Worm (Caenorhabditis elegans) whole organism, L2 larva: Measurements from ENCODE around the gene grd-9.

Experiments used
- C34F6.9 ChIP-seq: fragments of 150-350 bp; optimal IDR thresholded peaks from 2 replicates; lab custom pipeline; 2014; ENCODE audit warnings: missing biosample characterization, missing genetic modification characterization
- F13H6.1 ChIP-seq: sonication (generic microtip); optimal IDR thresholded peaks from 2 replicates; lab custom pipeline; 2016; ENCODE audit warnings: missing genetic modification characterization, missing compliant biosample characterization
- R02D3.7 ChIP-seq: fragments of 150-350 bp; optimal IDR thresholded peaks from 2 replicates; lab custom pipeline; 2014; ENCODE audit warnings: missing biosample characterization, missing genetic modification characterization
- Y55F3AM.14 ChIP-seq: fragments of 200-800 bp; sonication (Bioruptor generic); optimal IDR thresholded peaks from 2 replicates; lab custom pipeline; 2018; ENCODE audit warnings: mild to moderate bottlenecking, missing genetic modification characterization, missing compliant biosample characterization
- ZK546.5 ChIP-seq: sonication (generic microtip); optimal IDR thresholded peaks from 2 replicates; lab custom pipeline; 2017; ENCODE audit warnings: missing biosample characterization, missing genetic modification characterization
- alr-1 ChIP-seq: fragments of 150-350 bp; optimal IDR thresholded peaks from 2 replicates; lab custom pipeline; 2014; ENCODE audit warnings: missing biosample characterization, missing genetic modification characterization
- aly-2 ChIP-seq: fragments of 150-350 bp; optimal IDR thresholded peaks from 2 replicates; lab custom pipeline; 2014; ENCODE audit warnings: missing biosample characterization, missing genetic modification characterization
- ama-1 ChIP-seq: fragments of 150-350 bp; optimal IDR thresholded peaks from 2 replicates; lab custom pipeline; 2018; ENCODE audit warnings: inconsistent platforms
- blmp-1 ChIP-seq: sonication (generic microtip); optimal IDR thresholded peaks from 2 replicates; lab custom pipeline; 2017; ENCODE audit warnings: missing genetic modification characterization, mild to moderate bottlenecking, missing compliant biosample characterization, antibody characterized with exemption, moderate library complexity; ENCODE audit not compliant: insufficient read depth
- ceh-16 ChIP-seq: fragments of 150-350 bp; optimal IDR thresholded peaks from 2 replicates; lab custom pipeline; 2014; ENCODE audit warnings: missing biosample characterization, missing genetic modification characterization
- crh-2 ChIP-seq: sonication (generic microtip); optimal IDR thresholded peaks from 2 replicates; lab custom pipeline; 2017; ENCODE audit warnings: missing biosample characterization, missing genetic modification characterization
- egl-27 ChIP-seq: sonication (generic microtip); optimal IDR thresholded peaks from 3 replicates; lab custom pipeline; 2017; ENCODE audit warnings: missing biosample characterization, missing genetic modification reagents, missing genetic modification characterization
- elt-1 ChIP-seq: fragments of 150-350 bp; optimal IDR thresholded peaks from 2 replicates; lab custom pipeline; 2014; ENCODE audit warnings: missing biosample characterization, missing genetic modification characterization
- fos-1 ChIP-seq: fragments of 150-350 bp; optimal IDR thresholded peaks from 2 replicates; lab custom pipeline; 2014; ENCODE audit warnings: missing biosample characterization, missing genetic modification characterization
- gmeb-1 ChIP-seq: fragments of 150-350 bp; optimal IDR thresholded peaks from 2 replicates; lab custom pipeline; 2014; ENCODE audit warnings: missing biosample characterization, missing genetic modification characterization
- lin-11 ChIP-seq: fragments of 150-350 bp; sonication (generic microtip); optimal IDR thresholded peaks from 2 replicates; lab custom pipeline; 2014; ENCODE audit warnings: missing biosample characterization, missing genetic modification characterization, inconsistent platforms, mixed read lengths
- lin-13 ChIP-seq: fragments of 150-350 bp; optimal IDR thresholded peaks from 2 replicates; lab custom pipeline; 2014; ENCODE audit warnings: missing biosample characterization, missing genetic modification reagents, missing genetic modification characterization
- lin-39 ChIP-seq: fragments of 150-350 bp; optimal IDR thresholded peaks from 2 replicates; lab custom pipeline; 2014; ENCODE audit warnings: missing biosample characterization, missing genetic modification reagents, missing genetic modification characterization
- lsy-2 ChIP-seq, 2 experiments: fragments of 150-350 bp in 1 of 2; sonication (generic microtip) in 1 of 2; optimal IDR thresholded peaks; 2 replicates each; lab custom pipeline; 2014 to 2017; ENCODE audit warnings: missing biosample characterization in 2 of 2, missing genetic modification characterization in 2 of 2
- mab-5 ChIP-seq: fragments of 150-350 bp; optimal IDR thresholded peaks from 2 replicates; lab custom pipeline; 2014; ENCODE audit warnings: missing biosample characterization, missing genetic modification characterization
- mbf-1 ChIP-seq: sonication (generic microtip); optimal IDR thresholded peaks from 2 replicates; lab custom pipeline; 2017; ENCODE audit warnings: missing biosample characterization, missing genetic modification characterization
- mdl-1 ChIP-seq, 2 experiments: fragments of 150-350 bp in 1 of 2; sonication (generic microtip) in 1 of 2; optimal IDR thresholded peaks; 2 replicates each; lab custom pipeline; 2017; ENCODE audit warnings: missing biosample characterization in 2 of 2, missing genetic modification characterization in 2 of 2
- nhr-10 ChIP-seq: sonication (generic microtip); optimal IDR thresholded peaks from 2 replicates; lab custom pipeline; 2017; ENCODE audit warnings: missing biosample characterization, missing genetic modification characterization
- nhr-11 ChIP-seq: fragments of 150-350 bp; optimal IDR thresholded peaks from 2 replicates; lab custom pipeline; 2014; ENCODE audit warnings: missing biosample characterization, missing genetic modification characterization
- nhr-12 ChIP-seq: fragments of 150-350 bp; optimal IDR thresholded peaks from 2 replicates; lab custom pipeline; 2014; ENCODE audit warnings: missing biosample characterization, missing genetic modification characterization
- nhr-129 ChIP-seq: fragments of 150-350 bp; optimal IDR thresholded peaks from 2 replicates; lab custom pipeline; 2014; ENCODE audit warnings: missing biosample characterization, missing genetic modification characterization
- nhr-25 ChIP-seq: fragments of 150-350 bp; sonication (generic microtip); optimal IDR thresholded peaks from 3 replicates; lab custom pipeline; 2014; ENCODE audit warnings: missing biosample characterization, missing genetic modification characterization
- nhr-6 ChIP-seq: fragments of 150-350 bp; optimal IDR thresholded peaks from 2 replicates; lab custom pipeline; 2014; ENCODE audit warnings: missing biosample characterization, missing genetic modification characterization
- nhr-77 ChIP-seq: fragments of 150-350 bp; optimal IDR thresholded peaks from 2 replicates; lab custom pipeline; 2014; ENCODE audit warnings: missing biosample characterization, missing genetic modification characterization
- peb-1 ChIP-seq: fragments of 150-350 bp; optimal IDR thresholded peaks from 2 replicates; lab custom pipeline; 2014; ENCODE audit warnings: missing biosample characterization, missing genetic modification characterization
- sem-4 ChIP-seq: fragments of 150-350 bp; optimal IDR thresholded peaks from 2 replicates; lab custom pipeline; 2014; ENCODE audit warnings: missing biosample characterization, missing genetic modification reagents, missing genetic modification characterization
- skn-1 ChIP-seq: sonication (generic microtip); optimal IDR thresholded peaks from 2 replicates; lab custom pipeline; 2017; ENCODE audit warnings: missing biosample characterization, missing genetic modification characterization
- sma-3 ChIP-seq: sonication (generic microtip); optimal IDR thresholded peaks from 2 replicates; lab custom pipeline; 2016; ENCODE audit warnings: missing genetic modification reagents, missing genetic modification characterization, missing compliant biosample characterization
- sma-9 ChIP-seq, 2 experiments: fragments of 150-350 bp in 1 of 2; sonication (generic microtip) in 1 of 2; optimal IDR thresholded peaks; 2 replicates each; lab custom pipeline; 2014 to 2016; ENCODE audit warnings: missing genetic modification characterization in 2 of 2, mild to moderate bottlenecking in 1 of 2, missing biosample characterization in 1 of 2, missing compliant biosample characterization in 1 of 2, missing genetic modification reagents in 1 of 2, moderate library complexity in 1 of 2
- snpc-4 ChIP-seq: fragments of 150-350 bp; optimal IDR thresholded peaks from 2 replicates; lab custom pipeline; 2014; ENCODE audit warnings: missing biosample characterization, missing genetic modification characterization
- unc-39 ChIP-seq: fragments of 150-350 bp; optimal IDR thresholded peaks from 2 replicates; lab custom pipeline; 2014; ENCODE audit warnings: missing biosample characterization, missing genetic modification characterization
- unc-55 ChIP-seq: fragments of 150-350 bp; sonication (generic microtip); optimal IDR thresholded peaks from 3 replicates; lab custom pipeline; 2014; ENCODE audit warnings: missing biosample characterization, missing genetic modification reagents, missing genetic modification characterization
- unc-62 ChIP-seq: fragments of 150-350 bp; optimal IDR thresholded peaks from 2 replicates; lab custom pipeline; 2014; ENCODE audit warnings: missing biosample characterization, missing genetic modification reagents, missing genetic modification characterization
- zag-1 ChIP-seq: fragments of 150-350 bp; optimal IDR thresholded peaks from 2 replicates; lab custom pipeline; 2014; ENCODE audit warnings: missing biosample characterization, missing genetic modification characterization
- ztf-1 ChIP-seq: fragments of 200-800 bp; sonication (Bioruptor generic); conservative IDR thresholded peaks from 2 replicates; pipeline ENCODE4 v1.3.6; 2022; ENCODE audit warnings: missing genetic modification characterization, missing compliant biosample characterization
- ztf-11 ChIP-seq: sonication (generic microtip); optimal IDR thresholded peaks from 2 replicates; lab custom pipeline; 2017; ENCODE audit warnings: missing biosample characterization, missing genetic modification characterization

grd-9 gene

DNA sequence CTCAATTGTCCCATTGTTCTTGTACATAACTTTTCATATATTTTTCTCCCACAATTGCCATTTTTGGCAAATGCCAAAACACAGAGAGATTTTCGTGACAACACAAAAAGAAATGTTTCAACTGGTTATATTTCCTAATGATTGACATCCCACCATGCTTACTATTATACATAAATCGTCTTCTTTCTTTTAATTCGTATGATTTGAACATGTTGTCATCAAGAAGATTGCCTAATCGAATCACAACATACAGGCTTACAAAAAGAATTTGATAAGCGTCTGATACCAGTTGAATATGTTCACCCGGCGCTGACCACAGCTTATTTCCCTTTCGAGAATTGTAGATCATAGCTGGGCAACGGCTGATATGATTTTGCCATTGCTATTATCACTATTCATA is at the start of gene grd-9:
grd-9 (plus strand) TSS at position 301 of the 400 bp plus-strand sequence.
- TF ChIP-seq peb-1 (tag; lab: Kevin White, UChicago) (no peak), elt-1 (tag; lab: Kevin White, UChicago) (no peak), nhr-11 (tag; lab: Kevin White, UChicago) (no peak), lin-11 (tag; lab: Kevin White, UChicago) (no peak), gmeb-1 (tag; lab: Kevin White, UChicago) (no peak), unc-39 (tag; lab: Kevin White, UChicago) (no peak), nhr-129 (tag; lab: Kevin White, UChicago) (no peak), lin-39 (tag; lab: Kevin White, UChicago) (no peak), mbf-1 (tag; lab: Kevin White, UChicago) (no peak)

DNA sequence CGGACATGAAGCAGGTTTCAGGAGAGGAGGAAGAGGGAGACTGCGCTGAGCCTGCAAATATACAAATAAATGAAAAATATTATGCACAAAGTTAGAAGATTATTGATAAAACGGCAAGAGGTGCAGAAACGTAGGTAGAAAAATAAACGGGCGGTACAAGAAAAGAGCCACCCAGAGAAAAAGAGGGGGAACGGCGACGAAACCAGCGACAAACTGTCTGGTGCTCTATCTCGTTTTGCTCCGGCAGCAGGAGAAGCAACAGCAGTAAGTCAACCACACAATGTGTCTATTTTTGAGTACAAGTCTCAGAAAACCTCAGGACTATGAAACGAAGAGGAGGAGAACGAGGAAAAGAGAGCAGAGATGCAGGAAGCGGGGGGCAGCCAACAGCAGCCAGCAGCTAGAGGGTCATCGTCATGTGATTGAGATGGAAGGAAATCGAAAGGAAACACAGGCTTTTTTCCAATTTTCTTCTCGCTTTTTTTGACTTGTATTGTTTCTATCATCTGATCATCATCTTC is 49.4 kb upstream of the grd-9 start, which contains the start of gene F26F12.3:
F26F12.3 (minus strand) TSS at position 51 of the 521 bp plus-strand sequence.
- TF ChIP-seq sma-9 (GFP tag; optimal IDR thresholded peaks at IDR 0.05; lab: Kevin White, UChicago) (peak; percentile 90), sma-9 (tag; optimal IDR thresholded peaks at IDR 0.05; lab: Kevin White, UChicago) (no peak), nhr-12 (tag; lab: Kevin White, UChicago) (no peak), alr-1 (no peak), lsy-2 (tag; optimal IDR thresholded peaks at IDR 0.05; lab: Kevin White, UChicago) (peak in 1 of 2 experiments; percentile 66), gmeb-1 (tag; lab: Kevin White, UChicago) (peak; percentile 29), mab-5 (tag; lab: Kevin White, UChicago) (peak; percentile 41), R02D3.7 (tag; lab: Kevin White, UChicago) (no peak), nhr-10 (tag; lab: Kevin White, UChicago) (no peak), nhr-11 (tag; lab: Kevin White, UChicago) (no peak), peb-1 (tag; lab: Kevin White, UChicago) (no peak), mbf-1 (tag; lab: Kevin White, UChicago) (no peak), lin-13 (no peak), egl-27 (tag; lab: Kevin White, UChicago) (peak; percentile 11), ama-1 (lab: Kevin White, UChicago) (peak; percentile 68), F13H6.1 (tag; lab: Kevin White, UChicago) (peak; percentile 71), sma-3 (GFP tag; lab: Kevin White, UChicago) (peak; percentile 88), crh-2 (tag; lab: Kevin White, UChicago) (peak; percentile 24), ztf-1 (no peak), nhr-25 (tag; lab: Kevin White, UChicago) (peak; percentile 30), snpc-4 (tag; lab: Kevin White, UChicago) (no peak), mdl-1 (tag; optimal IDR thresholded peaks at IDR 0.05; lab: Kevin White, UChicago) (peak; percentile 39 to 54), ceh-16 (tag; lab: Kevin White, UChicago) (no peak), ztf-11 (tag; lab: Kevin White, UChicago) (no peak), fos-1 (tag; lab: Kevin White, UChicago) (peak; percentile 36), sem-4 (tag; lab: Kevin White, UChicago) (peak; percentile 79), nhr-6 (peak; percentile 11), C34F6.9 (tag; lab: Kevin White, UChicago) (peak; percentile 80), zag-1 (peak; percentile 11), lin-11 (tag; lab: Kevin White, UChicago) (peak; percentile 44), unc-55 (GFP tag; lab: Kevin White, UChicago) (peak; percentile 29), elt-1 (tag; lab: Kevin White, UChicago) (no peak), blmp-1 (peak; percentile 75), Y55F3AM.14 (peak; percentile 44), ZK546.5 (tag; lab: Kevin White, UChicago) (no peak), nhr-129 (tag; lab: Kevin White, UChicago) (peak; percentile 89), skn-1 (tag; lab: Kevin White, UChicago) (no peak)

DNA sequence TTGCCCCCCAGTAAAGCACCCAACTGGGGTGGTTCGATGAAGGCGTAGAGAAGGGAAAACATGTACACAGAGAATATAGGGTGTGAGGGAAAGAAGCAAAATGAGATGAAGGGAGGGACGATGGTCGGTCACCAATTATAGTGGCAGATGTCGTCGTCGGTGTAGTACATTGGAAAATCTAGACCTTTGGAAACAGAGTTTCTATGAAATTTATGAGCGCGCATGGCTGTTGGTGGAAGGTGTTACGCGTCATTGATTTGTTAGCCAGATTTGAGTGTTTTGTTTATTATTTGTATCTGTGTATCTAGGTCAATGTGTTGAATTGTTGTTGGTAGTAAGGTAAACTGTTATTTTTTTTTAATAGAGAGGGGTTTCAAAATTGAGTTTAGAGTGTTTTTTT is 48.4 kb upstream of the grd-9 start:
- TF ChIP-seq nhr-77 (tag; lab: Kevin White, UChicago) (no peak), unc-62 (GFP tag; lab: Kevin White, UChicago) (no peak), mdl-1 (tag; optimal IDR thresholded peaks at IDR 0.05; lab: Kevin White, UChicago) (no peak), aly-2 (tag; lab: Kevin White, UChicago) (no peak), mbf-1 (tag; lab: Kevin White, UChicago) (no peak), nhr-129 (tag; lab: Kevin White, UChicago) (peak; percentile 35), unc-55 (GFP tag; lab: Kevin White, UChicago) (no peak), egl-27 (tag; lab: Kevin White, UChicago) (no peak), fos-1 (tag; lab: Kevin White, UChicago) (no peak), ztf-11 (tag; lab: Kevin White, UChicago) (no peak), C34F6.9 (tag; lab: Kevin White, UChicago) (peak; percentile 8), ceh-16 (tag; lab: Kevin White, UChicago) (no peak), elt-1 (tag; lab: Kevin White, UChicago) (no peak), blmp-1 (no peak)
